Fruit fly (Drosophila melanogaster): ENCODE data around the gene Elp4.

The Elp4 gene

dm6 chr2L:5569503-5569902, 45.6 kb downstream of the Elp4 start:
- TF ChIP-seq CG13204 (GFP tag; optimal IDR thresholded peaks at IDR 0.05) (no peak), Pif1A (GFP tag; optimal IDR thresholded peaks at IDR 0.05) (peak; percentile 30), fd96Ca (GFP tag; IDR thresholded peaks at IDR 0.05) (peak; percentile 49; the same call in 2 of the 3 replicates), CG8159 (tag; optimal IDR thresholded peaks at IDR 0.05) (peak; percentile 62), CG14655 (GFP tag; optimal IDR thresholded peaks at IDR 0.05) (peak; percentile 48), Pif1B (GFP tag; optimal IDR thresholded peaks at IDR 0.05) (peak; percentile 26), Ets98B (GFP tag; IDR thresholded peaks at IDR 0.05) (peak; percentile 43; the same call in 1 of the 2 replicates), CG15710 (tag; optimal IDR thresholded peaks at IDR 0.05) (peak; percentile 57), EcR (GFP tag; optimal IDR thresholded peaks at IDR 0.05) (no peak)

All from whole organism, pupa.